Worm (Caenorhabditis elegans) whole organism, L4 larva: Measurements from ENCODE around the gene F56B6.6.

Experiments
- F44E2.7 ChIP-seq: fragments of 200-800 bp; sonication (Bioruptor generic); IDR thresholded peaks from 2 replicates; pipeline ENCODE4 v2.1.2; 2022; ENCODE audit warnings: missing genetic modification characterization, missing compliant biosample characterization
- F49E8.2 ChIP-seq: sonication (generic microtip); optimal IDR thresholded peaks from 2 replicates; lab custom pipeline; 2016; ENCODE audit warnings: missing compliant biosample characterization, mild to moderate bottlenecking, missing genetic modification characterization, borderline replicate concordance
- R02D3.7 ChIP-seq: fragments of 150-350 bp; sonication (generic microtip); optimal IDR thresholded peaks from 3 replicates; lab custom pipeline; 2014; ENCODE audit warnings: missing biosample characterization, missing genetic modification characterization
- T20F7.1 ChIP-seq: fragments of 200-800 bp; sonication (Bioruptor generic); optimal IDR thresholded peaks from 2 replicates; lab custom pipeline; 2018; ENCODE audit warnings: mild to moderate bottlenecking, missing genetic modification characterization, missing compliant biosample characterization
- T26A8.4 ChIP-seq: fragments of 200-800 bp; sonication (Bioruptor generic); IDR thresholded peaks from 2 replicates; pipeline ENCODE4 v1.3.6; 2022; ENCODE audit warnings: missing genetic modification characterization, missing compliant biosample characterization
- Y5F2A.4 ChIP-seq: fragments of 200-800 bp; sonication (Bioruptor generic); optimal IDR thresholded peaks from 2 replicates; lab custom pipeline; 2018; ENCODE audit warnings: mild to moderate bottlenecking, missing genetic modification characterization, missing compliant biosample characterization
- ZK337.2 ChIP-seq: fragments of 200-800 bp; sonication (Bioruptor generic); IDR thresholded peaks from 2 replicates; pipeline ENCODE4 v1.3.6; 2022; ENCODE audit warnings: missing genetic modification reagents, missing genetic modification characterization, missing compliant biosample characterization
- ZK546.5 ChIP-seq, 2 experiments: sonication (generic microtip); optimal IDR thresholded peaks; 2 replicates each; lab custom pipeline; 2017; ENCODE audit warnings: missing biosample characterization in 2 of 2, missing genetic modification characterization in 2 of 2
- aha-1 ChIP-seq: fragments of 150-350 bp; peaks from one replicate; lab custom pipeline; 2014; ENCODE audit warnings: missing biosample characterization, missing genetic modification characterization
- ceh-28 ChIP-seq: fragments of 150-350 bp; optimal IDR thresholded peaks from 2 replicates; lab custom pipeline; 2014; ENCODE audit warnings: missing biosample characterization, missing genetic modification reagents, missing genetic modification characterization
- ceh-32 ChIP-seq: sonication (generic microtip); optimal IDR thresholded peaks from 2 replicates; lab custom pipeline; 2016; ENCODE audit warnings: mild to moderate bottlenecking, missing genetic modification characterization, missing compliant biosample characterization; ENCODE audit not compliant: poor library complexity
- ceh-44 ChIP-seq: fragments of 200-800 bp; sonication (Bioruptor generic); IDR thresholded peaks from 2 replicates; pipeline ENCODE4 v1.3.6; 2022; ENCODE audit warnings: missing genetic modification reagents, missing genetic modification characterization, missing compliant biosample characterization
- ceh-82 ChIP-seq: sonication (generic microtip); optimal IDR thresholded peaks from 2 replicates; lab custom pipeline; 2017; ENCODE audit warnings: missing biosample characterization, missing genetic modification characterization
- ces-1 ChIP-seq: fragments of 150-350 bp; sonication (generic microtip); optimal IDR thresholded peaks from 4 replicates; lab custom pipeline; 2014; ENCODE audit warnings: missing biosample characterization, missing genetic modification reagents, missing genetic modification characterization
- ctbp-1 ChIP-seq: fragments of 200-800 bp; sonication (Bioruptor generic); IDR thresholded peaks from 2 replicates; pipeline ENCODE4 v1.3.6; 2022; ENCODE audit warnings: missing genetic modification reagents, missing genetic modification characterization, missing compliant biosample characterization
- daf-16 ChIP-seq, 3 experiments: sonication (generic microtip); optimal IDR thresholded peaks; 2 replicates each; lab custom pipeline; 2016 to 2017; ENCODE audit warnings: missing genetic modification characterization in 3 of 3, missing genetic modification reagents in 3 of 3, mild to moderate bottlenecking in 2 of 3, missing compliant biosample characterization in 2 of 3, missing biosample characterization in 1 of 3, moderate library complexity in 1 of 3
- daf-8 ChIP-seq: fragments of 200-800 bp; sonication (Bioruptor generic); IDR thresholded peaks from 2 replicates; pipeline ENCODE4 v1.3.6; 2022; ENCODE audit warnings: missing genetic modification characterization, missing compliant biosample characterization
- dmd-6 ChIP-seq: fragments of 200-800 bp; sonication (Bioruptor generic); IDR thresholded peaks from 2 replicates; pipeline ENCODE4 v1.3.6; 2022; ENCODE audit warnings: missing genetic modification reagents, missing genetic modification characterization, missing compliant biosample characterization
- dmd-9 ChIP-seq: fragments of 200-800 bp; sonication (Bioruptor generic); IDR thresholded peaks from 2 replicates; pipeline ENCODE4 v1.3.6; 2022; ENCODE audit warnings: missing genetic modification reagents, missing genetic modification characterization, missing compliant biosample characterization
- dve-1 ChIP-seq: sonication (generic microtip); optimal IDR thresholded peaks from 2 replicates; lab custom pipeline; 2017; ENCODE audit warnings: antibody characterized with exemption, mild to moderate bottlenecking, missing genetic modification characterization, missing compliant biosample characterization; ENCODE audit not compliant: insufficient read depth
- hif-1 ChIP-seq, 2 experiments: sonication (generic microtip); optimal IDR thresholded peaks; 2 replicates each; lab custom pipeline; 2016 to 2017; ENCODE audit warnings: missing compliant biosample characterization in 2 of 2, missing genetic modification characterization in 2 of 2, missing genetic modification reagents in 2 of 2, missing genotype in 2 of 2, mild to moderate bottlenecking in 1 of 2
- lin-13 ChIP-seq: fragments of 150-350 bp; optimal IDR thresholded peaks from 2 replicates; lab custom pipeline; 2014; ENCODE audit warnings: missing biosample characterization, missing genetic modification reagents, missing genetic modification characterization
- lir-3 ChIP-seq: sonication (generic microtip); optimal IDR thresholded peaks from 2 replicates; lab custom pipeline; 2016; ENCODE audit warnings: mild to moderate bottlenecking, missing genetic modification characterization, missing compliant biosample characterization
- madf-9 ChIP-seq: fragments of 200-800 bp; sonication (Bioruptor generic); conservative IDR thresholded peaks from 2 replicates; pipeline ENCODE4 v1.3.6; 2022; ENCODE audit warnings: missing genetic modification reagents, missing genetic modification characterization, missing compliant biosample characterization
- mdl-1 ChIP-seq, 2 experiments: fragments of 150-350 bp in 1 of 2; sonication (generic microtip) in 1 of 2; optimal IDR thresholded peaks; 2 replicates each; lab custom pipeline; 2014 to 2017; ENCODE audit warnings: missing biosample characterization in 2 of 2, missing genetic modification characterization in 2 of 2
- mdt-29 ChIP-seq: fragments of 200-800 bp; sonication (Bioruptor generic); IDR thresholded peaks from 2 replicates; pipeline ENCODE4 v1.3.6; 2022; ENCODE audit warnings: missing genetic modification reagents, missing genetic modification characterization, missing compliant biosample characterization
- nhr-102 ChIP-seq: sonication (generic microtip); optimal IDR thresholded peaks from 2 replicates; lab custom pipeline; 2016; ENCODE audit warnings: mild to moderate bottlenecking, missing genetic modification characterization, moderate library complexity, missing compliant biosample characterization
- nhr-11 ChIP-seq: fragments of 150-350 bp; optimal IDR thresholded peaks from 2 replicates; lab custom pipeline; 2014; ENCODE audit warnings: missing biosample characterization, missing genetic modification characterization
- nhr-237 ChIP-seq: sonication (generic microtip); optimal IDR thresholded peaks from 2 replicates; lab custom pipeline; 2017; ENCODE audit warnings: missing biosample characterization, missing genetic modification characterization
- nhr-28 ChIP-seq: fragments of 150-350 bp; optimal IDR thresholded peaks from 2 replicates; lab custom pipeline; 2014; ENCODE audit warnings: missing biosample characterization, missing genetic modification characterization
- nhr-6 ChIP-seq: fragments of 150-350 bp; optimal IDR thresholded peaks from 2 replicates; lab custom pipeline; 2014; ENCODE audit warnings: missing biosample characterization, missing genetic modification characterization
- pqm-1 ChIP-seq: sonication (generic microtip); optimal IDR thresholded peaks from 2 replicates; lab custom pipeline; 2017; ENCODE audit warnings: missing biosample characterization, missing genetic modification characterization
- set-16 ChIP-seq: fragments of 200-800 bp; sonication (Bioruptor generic); IDR thresholded peaks from 2 replicates; pipeline ENCODE4 v1.3.6; 2022; ENCODE audit warnings: missing genetic modification reagents, missing genetic modification characterization, missing compliant biosample characterization
- tag-97 ChIP-seq: fragments of 200-800 bp; sonication (Bioruptor generic); IDR thresholded peaks from 2 replicates; pipeline ENCODE4 v1.3.6; 2022; ENCODE audit warnings: missing genetic modification characterization, missing compliant biosample characterization
- unc-62 ChIP-seq, 3 experiments: fragments of 150-350 bp in 1 of 3; sonication (generic microtip); optimal IDR thresholded peaks in 2 of 3; peaks in 1 of 3; 1 replicate in 1 of 3; 2 replicates in 2 of 3; lab custom pipeline; 2014 to 2017; ENCODE audit warnings: missing biosample characterization in 3 of 3, missing genetic modification characterization in 3 of 3, missing genetic modification reagents in 3 of 3, missing genotype in 1 of 3
- vab-7 ChIP-seq: fragments of 200-800 bp; sonication (Bioruptor generic); IDR thresholded peaks from 2 replicates; pipeline ENCODE4 v1.3.6; 2022; ENCODE audit warnings: missing genetic modification reagents, missing genetic modification characterization, missing compliant biosample characterization
- zip-11 ChIP-seq: fragments of 200-800 bp; sonication (Bioruptor generic); IDR thresholded peaks from 2 replicates; pipeline ENCODE4 v1.3.6; 2022; ENCODE audit warnings: missing genetic modification characterization, missing compliant biosample characterization
- zip-2 ChIP-seq: fragments of 150-350 bp; optimal IDR thresholded peaks from 2 replicates; lab custom pipeline; 2014; ENCODE audit warnings: missing biosample characterization, missing genetic modification characterization
- ztf-7 ChIP-seq: fragments of 150-350 bp; optimal IDR thresholded peaks from 2 replicates; lab custom pipeline; 2014; ENCODE audit warnings: missing biosample characterization, missing genetic modification characterization

F56B6.6 gene

DNA sequence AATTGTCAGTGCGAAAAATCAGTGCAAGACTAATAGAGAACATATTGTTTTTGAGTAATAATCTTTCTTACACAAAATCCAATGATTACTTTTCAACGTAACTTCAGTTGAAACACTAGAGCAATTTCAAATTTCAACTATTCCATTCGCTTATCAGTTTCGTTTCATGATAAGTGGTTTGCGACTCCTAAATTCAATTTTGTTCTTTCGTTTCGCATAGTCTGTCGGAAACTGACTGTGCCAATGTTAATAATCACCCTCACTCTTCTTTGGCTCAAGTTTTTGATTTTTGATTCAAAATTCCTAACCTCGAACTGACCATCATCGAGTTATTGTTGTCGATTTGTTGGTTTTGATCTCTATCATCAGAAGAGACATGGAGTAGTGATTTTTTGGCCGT lies 15.9 kb upstream of the F56B6.6 start:
- peak; percentile 42; the same call in 1 of the 2 replicates for TF ChIP-seq dmd-6 (GFP tag; lab: Robert Waterston, UW)
- no peak for TF ChIP-seq set-16 (GFP tag; lab: Robert Waterston, UW)
- no peak for TF ChIP-seq ZK546.5 (tag; optimal IDR thresholded peaks at IDR 0.05; lab: Kevin White, UChicago)
- TF ChIP-seq daf-16 (GFP tag; optimal IDR thresholded peaks at IDR 0.05; lab: Kevin White, UChicago) = no peak
- peak; percentile 36 for TF ChIP-seq daf-16 (tag; optimal IDR thresholded peaks at IDR 0.05; lab: Kevin White, UChicago)
- peak; percentile 89 for TF ChIP-seq pqm-1
- peak; percentile 51 for TF ChIP-seq nhr-28 (tag; lab: Kevin White, UChicago)
- TF ChIP-seq mdt-29 (GFP tag; lab: Robert Waterston, UW) = no peak
- TF ChIP-seq dve-1 (tag; lab: Kevin White, UChicago) = peak; percentile 13

ce11 chrX:3547828-3548227 lies 15.0 kb upstream of the F56B6.6 start:
- TF ChIP-seq vab-7 (no peak), T20F7.1 (GFP tag; lab: Kevin White, UChicago) (no peak), ceh-82 (no peak), R02D3.7 (no peak), unc-62 (GFP tag; optimal IDR thresholded peaks at IDR 0.05 in 1 of 2; lab: Kevin White, UChicago) (peak in 1 of 2 experiments; percentile 92), unc-62 (tag; optimal IDR thresholded peaks at IDR 0.05; lab: Kevin White, UChicago) (no peak), nhr-6 (tag; lab: Kevin White, UChicago) (no peak), nhr-237 (tag; lab: Kevin White, UChicago) (no peak)

- TF ChIP-seq zip-2 (tag; lab: Kevin White, UChicago) (no peak), hif-1 (tag; optimal IDR thresholded peaks at IDR 0.05; lab: Kevin White, UChicago) (no peak), ZK337.2 (GFP tag; lab: Robert Waterston, UW) (no peak), lin-13 (GFP tag; lab: Kevin White, UChicago) (no peak), ces-1 (GFP tag; lab: Kevin White, UChicago) (no peak), nhr-102 (tag; lab: Kevin White, UChicago) (no peak), mdl-1 (tag; optimal IDR thresholded peaks at IDR 0.05; lab: Kevin White, UChicago) (no peak), daf-8 (GFP tag; lab: Robert Waterston, UW) (no peak), ceh-28 (tag; lab: Kevin White, UChicago) (no peak), nhr-11 (tag; lab: Kevin White, UChicago) (no peak), Y5F2A.4 (no peak), ctbp-1 (GFP tag; lab: Robert Waterston, UW) (no peak), madf-9 (no peak), F49E8.2 (tag; lab: Kevin White, UChicago) (no peak), F44E2.7 (GFP tag; lab: Robert Waterston, UW) (no peak), ceh-32 (no peak)
These were observed 14.3 kb upstream of the F56B6.6 start for ce11 chrX:3547097-3547496.

- TF ChIP-seq tag-97 (no peak), ztf-7 (tag; lab: Kevin White, UChicago) (no peak), T26A8.4 (GFP tag; lab: Robert Waterston, UW) (no peak), zip-11 (no peak), ZK337.2 (GFP tag; lab: Robert Waterston, UW) (no peak), aha-1 (no peak), Y5F2A.4 (no peak), ceh-44 (GFP tag; lab: Robert Waterston, UW) (no peak), lir-3 (tag; lab: Kevin White, UChicago) (no peak), dve-1 (tag; lab: Kevin White, UChicago) (no peak), dmd-9 (GFP tag; lab: Robert Waterston, UW) (no peak)
- TF ChIP-seq, all 104 proteins: peak for 0
These were observed 9.4 kb upstream of the F56B6.6 start, which contains the start of gene rgs-7 for ce11 chrX:3542242-3542641. rgs-7 (plus strand) TSS chrX:3542542.
